3 fruit fly cellular contexts compared by ENCODE assay signal in genomic region chr3L:10869144-10869543, dm6.
TF ChIP-seq lines count a peak whose summit lies in the region.

No protein-coding gene starts in this region.

- TF ChIP-seq CTCF in whole organism, embryonic (GFP tag; optimal IDR thresholded peaks at IDR 0.05; lab: Kevin White, UChicago), result no peak

TF ChIP-seq in whole organism, adult, 20 proteins besides CTCF, POLR2A, EP300 and RAD21:
- TF ChIP-seq ovo (GFP tag; optimal IDR thresholded peaks at IDR 0.05; lab: Kevin White, UChicago) (no peak), cic (GFP tag; optimal IDR thresholded peaks at IDR 0.05; lab: Kevin White, UChicago) (peak; percentile 20)
TF ChIP-seq in whole organism, adult: peak in this region for 1.

TF ChIP-seq in whole organism, embryonic, 481 proteins besides CTCF, POLR2A, EP300 and RAD21:
- TF ChIP-seq tna (GFP tag; IDR thresholded peaks at IDR 0.05; lab: Robert Waterston, UW; ENCODE audit: partially characterized antibody), result peak; percentile 65
- no peak for TF ChIP-seq Chrac-16 (GFP tag; optimal IDR thresholded peaks at IDR 0.05; lab: Kevin White, UChicago)
- no peak for TF ChIP-seq Fer3 (tag; optimal IDR thresholded peaks at IDR 0.05; lab: Kevin White, UChicago)
- TF ChIP-seq Sox102F (GFP tag; optimal IDR thresholded peaks at IDR 0.05; lab: Kevin White, UChicago), result no peak
- TF ChIP-seq Adf1 (GFP tag; IDR thresholded peaks at IDR 0.05; lab: Robert Waterston, UW), result no peak
- TF ChIP-seq CG2116 (GFP tag; optimal IDR thresholded peaks at IDR 0.05; lab: Kevin White, UChicago), result no peak
- TF ChIP-seq Ada2b (GFP tag; IDR thresholded peaks at IDR 0.05; lab: Robert Waterston, UW), result no peak
- TF ChIP-seq Vsx1 (GFP tag; optimal IDR thresholded peaks at IDR 0.05; lab: Kevin White, UChicago), result no peak
- TF ChIP-seq CG2202 (tag; optimal IDR thresholded peaks at IDR 0.05; lab: Kevin White, UChicago), result no peak
- peak; percentile 65 for TF ChIP-seq crol (GFP tag; IDR thresholded peaks at IDR 0.05; lab: Robert Waterston, UW)

TF ChIP-seq in whole organism, prepupa, 60 proteins besides CTCF, POLR2A, EP300 and RAD21:
- TF ChIP-seq eg (GFP tag; IDR thresholded peaks at IDR 0.05; lab: Robert Waterston, UW) (0 out of 3 replicates have a peak, but pooled peaks have one; percentile 18), CG31627 (GFP tag; optimal IDR thresholded peaks at IDR 0.05; lab: Kevin White, UChicago) (no peak)
